Worm (Caenorhabditis elegans) whole organism, L4 larva: ENCODE data around the gene srv-12.

Experiments
- D1046.2 ChIP-seq: fragments of 200-800 bp; sonication (Bioruptor generic); IDR thresholded peaks from 2 replicates; pipeline ENCODE4 v1.3.6; 2022; ENCODE audit warnings: missing genetic modification characterization, missing compliant biosample characterization
- F10B5.3 ChIP-seq: sonication (generic microtip); optimal IDR thresholded peaks from 2 replicates; lab custom pipeline; 2016; ENCODE audit warnings: mild to moderate bottlenecking, missing genetic modification characterization, missing compliant biosample characterization
- F44E2.7 ChIP-seq: fragments of 200-800 bp; sonication (Bioruptor generic); IDR thresholded peaks from 2 replicates; pipeline ENCODE4 v2.1.2; 2022; ENCODE audit warnings: missing genetic modification characterization, missing compliant biosample characterization
- F49E8.2 ChIP-seq: sonication (generic microtip); optimal IDR thresholded peaks from 2 replicates; lab custom pipeline; 2016; ENCODE audit warnings: missing compliant biosample characterization, mild to moderate bottlenecking, missing genetic modification characterization, borderline replicate concordance
- ZK337.2 ChIP-seq: fragments of 200-800 bp; sonication (Bioruptor generic); IDR thresholded peaks from 2 replicates; pipeline ENCODE4 v1.3.6; 2022; ENCODE audit warnings: missing genetic modification reagents, missing genetic modification characterization, missing compliant biosample characterization
- aha-1 ChIP-seq: fragments of 150-350 bp; peaks from one replicate; lab custom pipeline; 2014; ENCODE audit warnings: missing biosample characterization, missing genetic modification characterization
- aly-2 ChIP-seq: sonication (generic microtip); optimal IDR thresholded peaks from 2 replicates; lab custom pipeline; 2018; ENCODE audit warnings: missing biosample characterization, missing genetic modification characterization
- arid-1 ChIP-seq: fragments of 200-800 bp; sonication (Bioruptor generic); conservative IDR thresholded peaks from 2 replicates; pipeline ENCODE4 v1.3.6; 2022; ENCODE audit warnings: missing genetic modification reagents, missing genetic modification characterization, missing compliant biosample characterization
- ceh-44 ChIP-seq: fragments of 200-800 bp; sonication (Bioruptor generic); IDR thresholded peaks from 2 replicates; pipeline ENCODE4 v1.3.6; 2022; ENCODE audit warnings: missing genetic modification reagents, missing genetic modification characterization, missing compliant biosample characterization
- ceh-82 ChIP-seq: sonication (generic microtip); optimal IDR thresholded peaks from 2 replicates; lab custom pipeline; 2017; ENCODE audit warnings: missing biosample characterization, missing genetic modification characterization
- daf-16 ChIP-seq, 3 experiments: sonication (generic microtip); optimal IDR thresholded peaks; 2 replicates each; lab custom pipeline; 2016 to 2017; ENCODE audit warnings: missing genetic modification characterization in 3 of 3, missing genetic modification reagents in 3 of 3, mild to moderate bottlenecking in 2 of 3, missing compliant biosample characterization in 2 of 3, missing biosample characterization in 1 of 3, moderate library complexity in 1 of 3
- daf-19 ChIP-seq: fragments of 200-800 bp; sonication (Bioruptor generic); conservative IDR thresholded peaks from 2 replicates; pipeline ENCODE4 v1.3.6; 2022; ENCODE audit warnings: missing genetic modification characterization, missing compliant biosample characterization
- dmd-6 ChIP-seq: fragments of 200-800 bp; sonication (Bioruptor generic); IDR thresholded peaks from 2 replicates; pipeline ENCODE4 v1.3.6; 2022; ENCODE audit warnings: missing genetic modification reagents, missing genetic modification characterization, missing compliant biosample characterization
- egl-43 ChIP-seq: fragments of 200-800 bp; sonication (Bioruptor generic); IDR thresholded peaks from 2 replicates; pipeline ENCODE4 v1.3.6; 2022; ENCODE audit warnings: missing genetic modification reagents, missing genetic modification characterization, missing compliant biosample characterization
- hif-1 ChIP-seq, 2 experiments: sonication (generic microtip); optimal IDR thresholded peaks; 2 replicates each; lab custom pipeline; 2016 to 2017; ENCODE audit warnings: missing compliant biosample characterization in 2 of 2, missing genetic modification characterization in 2 of 2, missing genetic modification reagents in 2 of 2, missing genotype in 2 of 2, mild to moderate bottlenecking in 1 of 2
- hmg-1.1 ChIP-seq: fragments of 200-800 bp; sonication (Bioruptor generic); IDR thresholded peaks from 2 replicates; pipeline ENCODE4 v1.3.6; 2022; ENCODE audit warnings: missing genetic modification reagents, missing genetic modification characterization, missing compliant biosample characterization
- lin-1 ChIP-seq: fragments of 200-800 bp; sonication (Bioruptor generic); IDR thresholded peaks from 2 replicates; pipeline ENCODE4 v1.3.6; 2022; ENCODE audit warnings: missing genetic modification reagents, missing genetic modification characterization, missing compliant biosample characterization
- lir-3 ChIP-seq: sonication (generic microtip); optimal IDR thresholded peaks from 2 replicates; lab custom pipeline; 2016; ENCODE audit warnings: mild to moderate bottlenecking, missing genetic modification characterization, missing compliant biosample characterization
- mep-1 ChIP-seq: fragments of 150-350 bp; sonication (generic microtip); optimal IDR thresholded peaks from 3 replicates; lab custom pipeline; 2014; ENCODE audit warnings: missing biosample characterization, missing genetic modification characterization
- mes-2 ChIP-seq: sonication (generic microtip); optimal IDR thresholded peaks from 2 replicates; lab custom pipeline; 2016; ENCODE audit warnings: missing genotype, mild to moderate bottlenecking, missing genetic modification characterization, missing compliant biosample characterization; ENCODE audit not compliant: poor library complexity, severe bottlenecking
- nhr-11 ChIP-seq: fragments of 150-350 bp; optimal IDR thresholded peaks from 2 replicates; lab custom pipeline; 2014; ENCODE audit warnings: missing biosample characterization, missing genetic modification characterization
- nhr-237 ChIP-seq: sonication (generic microtip); optimal IDR thresholded peaks from 2 replicates; lab custom pipeline; 2017; ENCODE audit warnings: missing biosample characterization, missing genetic modification characterization
- nhr-28 ChIP-seq: fragments of 150-350 bp; optimal IDR thresholded peaks from 2 replicates; lab custom pipeline; 2014; ENCODE audit warnings: missing biosample characterization, missing genetic modification characterization
- nhr-41 ChIP-seq: fragments of 200-800 bp; sonication (Bioruptor generic); IDR thresholded peaks from 2 replicates; pipeline ENCODE4 v1.3.6; 2022; ENCODE audit warnings: missing genetic modification reagents, missing genetic modification characterization, missing compliant biosample characterization
- nhr-42 ChIP-seq: fragments of 200-800 bp; sonication (Bioruptor generic); IDR thresholded peaks from 2 replicates; pipeline ENCODE4 v1.3.6; 2022; ENCODE audit warnings: missing genetic modification characterization, missing compliant biosample characterization
- nhr-6 ChIP-seq: fragments of 150-350 bp; optimal IDR thresholded peaks from 2 replicates; lab custom pipeline; 2014; ENCODE audit warnings: missing biosample characterization, missing genetic modification characterization
- pha-4 ChIP-seq, 2 experiments: fragments of 150-350 bp in 1 of 2; fragments of 200-800 bp in 1 of 2; sonication (Bioruptor generic) in 1 of 2; IDR thresholded peaks in 1 of 2; optimal IDR thresholded peaks in 1 of 2; 2 replicates each; pipeline versions ENCODE4 v1.3.6 to Lab custom; 2014 to 2022; ENCODE audit warnings: missing genetic modification characterization in 2 of 2, missing genetic modification reagents in 2 of 2, missing biosample characterization in 1 of 2, missing compliant biosample characterization in 1 of 2
- php-3 ChIP-seq: fragments of 200-800 bp; sonication (Bioruptor generic); IDR thresholded peaks from 2 replicates; pipeline ENCODE4 v1.3.6; 2022; ENCODE audit warnings: missing genetic modification reagents, missing genetic modification characterization, missing compliant biosample characterization
- saeg-2 ChIP-seq: fragments of 200-800 bp; sonication (Bioruptor generic); IDR thresholded peaks from 2 replicates; pipeline ENCODE4 v1.3.6; 2022; ENCODE audit warnings: missing genetic modification reagents, missing genetic modification characterization, missing compliant biosample characterization
- set-16 ChIP-seq: fragments of 200-800 bp; sonication (Bioruptor generic); IDR thresholded peaks from 2 replicates; pipeline ENCODE4 v1.3.6; 2022; ENCODE audit warnings: missing genetic modification reagents, missing genetic modification characterization, missing compliant biosample characterization
- skn-1 ChIP-seq: fragments of 150-350 bp; optimal IDR thresholded peaks from 2 replicates; lab custom pipeline; 2014; ENCODE audit warnings: missing biosample characterization, missing genetic modification characterization
- spr-1 ChIP-seq: sonication (generic microtip); optimal IDR thresholded peaks from 2 replicates; lab custom pipeline; 2016; ENCODE audit warnings: mild to moderate bottlenecking, missing genetic modification characterization, missing compliant biosample characterization
- tag-97 ChIP-seq: fragments of 200-800 bp; sonication (Bioruptor generic); IDR thresholded peaks from 2 replicates; pipeline ENCODE4 v1.3.6; 2022; ENCODE audit warnings: missing genetic modification characterization, missing compliant biosample characterization
- unc-130 ChIP-seq: sonication (generic microtip); optimal IDR thresholded peaks from 2 replicates; lab custom pipeline; 2016; ENCODE audit warnings: missing genetic modification reagents, missing genetic modification characterization, missing compliant biosample characterization
- unc-62 ChIP-seq, 3 experiments: fragments of 150-350 bp in 1 of 3; sonication (generic microtip); optimal IDR thresholded peaks in 2 of 3; peaks in 1 of 3; 1 replicate in 1 of 3; 2 replicates in 2 of 3; lab custom pipeline; 2014 to 2017; ENCODE audit warnings: missing biosample characterization in 3 of 3, missing genetic modification characterization in 3 of 3, missing genetic modification reagents in 3 of 3, missing genotype in 1 of 3
- zfp-3 ChIP-seq: fragments of 200-800 bp; sonication (Bioruptor generic); conservative IDR thresholded peaks from 2 replicates; pipeline ENCODE4 v1.3.6; 2022; ENCODE audit warnings: missing genetic modification reagents, missing genetic modification characterization, missing compliant biosample characterization

The srv-12 gene

DNA sequence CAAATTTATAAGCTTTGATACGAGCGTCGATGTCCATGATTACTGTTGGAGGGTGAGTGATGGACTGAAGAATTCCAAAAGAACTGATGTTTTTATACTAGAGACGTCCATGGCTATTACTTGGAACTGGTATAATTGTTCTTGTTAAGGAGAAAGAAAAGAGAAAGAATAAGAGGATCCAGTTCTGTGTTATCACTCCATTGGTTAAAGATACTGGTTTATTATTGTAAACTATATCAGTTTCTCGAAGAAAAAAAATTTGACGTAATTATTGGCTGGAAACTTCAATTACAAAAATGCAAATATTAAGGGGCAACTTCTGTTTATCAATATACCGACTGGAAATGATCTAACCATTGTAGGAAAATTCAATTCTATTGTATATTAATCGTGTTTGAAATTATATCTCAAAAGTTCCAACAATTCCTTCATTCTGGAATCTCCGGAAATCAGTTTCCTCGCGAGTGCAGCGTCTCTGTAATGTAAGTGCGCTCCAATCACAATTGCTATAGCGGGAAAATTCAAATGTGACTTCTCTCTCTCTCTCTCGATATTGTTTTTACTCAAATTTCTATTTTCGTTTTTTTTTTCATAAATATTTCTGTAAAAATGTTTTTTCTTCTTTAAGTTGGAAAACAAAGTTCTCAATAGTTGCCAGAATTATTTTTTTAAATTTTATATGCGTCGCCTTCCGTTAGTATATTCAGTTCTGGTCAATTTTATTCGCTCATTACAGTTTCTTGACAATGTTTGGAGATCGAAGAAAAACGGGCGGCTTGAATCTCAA lies 32.1 kb upstream of the srv-12 start, which contains the start of the genes col-2 and ndc-80 (continued):
- no peak for TF ChIP-seq arid-1 (GFP tag; lab: Robert Waterston, UW)
- TF ChIP-seq ceh-44, result no peak
- TF ChIP-seq aha-1 (tag; lab: Kevin White, UChicago), result peak; percentile 90
- TF ChIP-seq ZK337.2, result peak; percentile 59; the same call in 1 of the 2 replicates
- no peak for TF ChIP-seq hif-1 (tag; optimal IDR thresholded peaks at IDR 0.05; lab: Kevin White, UChicago)
- TF ChIP-seq ceh-82 (tag; lab: Kevin White, UChicago), result no peak
- TF ChIP-seq F10B5.3 (tag; lab: Kevin White, UChicago), result no peak
- TF ChIP-seq nhr-28 (tag; lab: Kevin White, UChicago), result no peak
- TF ChIP-seq saeg-2 (GFP tag; lab: Robert Waterston, UW), result no peak
- TF ChIP-seq mep-1 (tag; lab: Kevin White, UChicago), result no peak
- TF ChIP-seq nhr-11 (tag; lab: Kevin White, UChicago), result peak; percentile 35
- no peak for TF ChIP-seq php-3 (GFP tag; lab: Robert Waterston, UW)
- no peak for TF ChIP-seq lin-1
- TF ChIP-seq aly-2 (tag; lab: Kevin White, UChicago), result no peak
- TF ChIP-seq pha-4 (GFP tag; IDR thresholded peaks at IDR 0.05; lab: Robert Waterston, UW), result no peak
- TF ChIP-seq pha-4 (tag; optimal IDR thresholded peaks at IDR 0.05; lab: Kevin White, UChicago), result peak; percentile 76
- TF ChIP-seq daf-16 (GFP tag; optimal IDR thresholded peaks at IDR 0.05; lab: Kevin White, UChicago), result no peak
- no peak for TF ChIP-seq daf-16 (tag; optimal IDR thresholded peaks at IDR 0.05; lab: Kevin White, UChicago)
- peak; percentile 82 for TF ChIP-seq unc-130
- no peak for TF ChIP-seq nhr-41 (GFP tag; lab: Robert Waterston, UW)
- no peak for TF ChIP-seq F49E8.2 (tag; lab: Kevin White, UChicago)
- no peak for TF ChIP-seq nhr-237 (tag; lab: Kevin White, UChicago)
- TF ChIP-seq lir-3, result no peak
- no peak for TF ChIP-seq unc-62 (GFP tag; optimal IDR thresholded peaks at IDR 0.05 in 1 of 2; lab: Kevin White, UChicago)
- TF ChIP-seq unc-62 (tag; optimal IDR thresholded peaks at IDR 0.05; lab: Kevin White, UChicago), result no peak
- TF ChIP-seq D1046.2, result no peak
- no peak for TF ChIP-seq dmd-6
- TF ChIP-seq tag-97 (GFP tag; lab: Robert Waterston, UW), result no peak
- TF ChIP-seq nhr-6, result peak; percentile 82
- peak; percentile 95 for TF ChIP-seq mes-2 (tag; lab: Kevin White, UChicago)
- no peak; the same call in 1 of the 2 replicates for TF ChIP-seq hmg-1.1 (GFP tag; lab: Robert Waterston, UW)
- no peak for TF ChIP-seq egl-43 (GFP tag; lab: Robert Waterston, UW)
- no peak for TF ChIP-seq skn-1 (tag; lab: Kevin White, UChicago)
- TF ChIP-seq spr-1 (tag; lab: Kevin White, UChicago), result no peak
- TF ChIP-seq nhr-42, result no peak
- no peak for TF ChIP-seq F44E2.7
- TF ChIP-seq, all 104 proteins: peak for 15

- TF ChIP-seq set-16 (peak; percentile 99), dmd-6 (no peak), saeg-2 (GFP tag; lab: Robert Waterston, UW) (no peak), aly-2 (tag; lab: Kevin White, UChicago) (no peak), daf-19 (GFP tag; lab: Robert Waterston, UW) (no peak), pha-4 (GFP tag; IDR thresholded peaks at IDR 0.05; lab: Robert Waterston, UW) (peak; percentile 67; the same call in 1 of the 2 replicates), pha-4 (tag; optimal IDR thresholded peaks at IDR 0.05; lab: Kevin White, UChicago) (no peak), egl-43 (GFP tag; lab: Robert Waterston, UW) (0 out of 2 replicates have a peak, but pooled peaks have one; percentile 19), zfp-3 (GFP tag; lab: Robert Waterston, UW) (no peak)
- TF ChIP-seq, all 104 proteins: peak for 3
Measured at ce11 chrIV:10084323-10084959, 31.0 kb upstream of the srv-12 start, which contains the start of gene W01B6.8. Gene W01B6.8, minus strand, starts transcription at chrIV:10084373.
